Worm (Caenorhabditis elegans): ENCODE results near the gene F25E5.1.

DNA sequence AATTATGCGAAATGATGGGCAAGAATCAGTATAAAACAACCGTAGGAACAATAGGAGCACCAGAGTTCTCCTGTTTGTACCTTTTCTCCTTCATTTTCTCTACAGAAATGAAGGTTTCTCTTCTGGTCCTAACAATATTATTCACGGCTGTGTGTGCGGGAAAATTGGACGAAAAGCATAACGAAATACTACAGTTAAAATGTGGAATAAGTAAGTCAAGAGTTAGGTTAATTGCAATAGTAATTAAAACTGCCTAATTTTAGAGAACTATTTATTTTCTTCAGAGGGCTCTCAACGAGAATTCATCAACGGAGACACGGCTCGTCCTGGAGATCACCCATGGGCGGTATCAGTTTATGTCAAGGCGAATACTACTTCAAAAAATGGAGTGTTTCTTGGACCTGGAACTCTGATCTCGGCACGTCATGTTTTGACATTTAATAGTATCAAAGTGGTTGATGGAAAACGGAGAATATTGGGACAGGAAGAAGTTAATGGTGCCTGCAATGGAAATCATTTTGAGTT is 16.3 kb upstream of the F25E5.1 start, which contains the start of gene try-12:
- TF ChIP-seq nhr-237 (tag; optimal IDR thresholded peaks at IDR 0.05) (no peak), unc-62 (GFP tag; optimal IDR thresholded peaks at IDR 0.05) (no peak), snpc-4 (tag; optimal IDR thresholded peaks at IDR 0.05) (no peak), nhr-77 (tag; optimal IDR thresholded peaks at IDR 0.05) (no peak), ceh-82 (tag; optimal IDR thresholded peaks at IDR 0.05) (no peak), lsy-2 (tag; optimal IDR thresholded peaks at IDR 0.05) (no peak), lin-13 (GFP tag; optimal IDR thresholded peaks at IDR 0.05) (no peak)

Measured in whole organism, L1 larva.